Worm (Caenorhabditis elegans): ENCODE measurements around the gene nth-1.

nth-1 gene

DNA sequence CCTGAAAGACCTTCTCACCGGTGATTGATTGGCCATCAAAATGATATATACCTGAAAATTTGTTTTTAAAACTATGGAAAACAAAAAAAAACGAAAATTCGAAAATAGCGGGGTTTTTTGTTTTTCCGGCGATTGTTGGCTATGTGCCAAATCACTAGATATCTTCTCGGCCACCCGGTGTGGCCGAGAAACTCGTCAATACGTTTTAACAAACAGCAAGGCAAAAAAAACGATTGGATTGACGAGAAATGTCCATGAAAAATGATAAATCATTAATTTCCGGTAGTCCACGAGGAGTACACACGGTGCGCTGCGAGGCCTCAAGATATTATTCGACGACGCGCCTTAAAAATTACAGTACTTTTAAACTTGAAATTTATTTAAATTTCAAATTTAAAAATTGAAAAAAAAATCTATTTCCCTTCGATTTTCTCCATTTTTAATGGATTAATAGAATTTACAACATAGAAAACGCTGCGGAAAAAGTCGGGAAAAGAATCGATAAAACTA, 7.0 kb upstream of the nth-1 start, which contains the start of gene R10E4.11:
TSS of gene R10E4.11 (minus strand) at position 51 of the 510 bp plus-strand sequence.
- TF ChIP-seq efl-1 (optimal IDR thresholded peaks at IDR 0.05): no peak
- peak in 1 of 2 experiments; percentile 9 for TF ChIP-seq efl-1 (GFP tag; optimal IDR thresholded peaks at IDR 0.05 in 1 of 2)
- TF ChIP-seq lsy-2 (tag; optimal IDR thresholded peaks at IDR 0.05): no peak
- no peak for TF ChIP-seq ceh-90 (tag; optimal IDR thresholded peaks at IDR 0.05)

ce11 chrIII:4293108-4293507, 945 bp downstream of the nth-1 start, which contains the start of gene R10E4.6:
Gene R10E4.6 (plus strand): TSS chrIII:4293408.
- TF ChIP-seq ets-5 (GFP tag; IDR thresholded peaks at IDR 0.05): no peak
- no peak for TF ChIP-seq nhr-76 (tag; optimal IDR thresholded peaks at IDR 0.05)
- TF ChIP-seq fos-1 (tag; optimal IDR thresholded peaks at IDR 0.05): no peak
- no peak for TF ChIP-seq pag-3 (tag; optimal IDR thresholded peaks at IDR 0.05; ENCODE audit: borderline replicate concordance, insufficient read depth)
- no peak for TF ChIP-seq rnt-1 (tag; optimal IDR thresholded peaks at IDR 0.05)
- TF ChIP-seq fkh-8 (tag; optimal IDR thresholded peaks at IDR 0.05): no peak
- no peak for TF ChIP-seq swsn-7 (tag; optimal IDR thresholded peaks at IDR 0.05)
- TF ChIP-seq C34B4.2 (tag; optimal IDR thresholded peaks at IDR 0.05): no peak
- no peak for TF ChIP-seq mdl-1 (tag; optimal IDR thresholded peaks at IDR 0.05)

- TF ChIP-seq rnt-1 (tag; optimal IDR thresholded peaks at IDR 0.05) (no peak), nhr-90 (tag; optimal IDR thresholded peaks at IDR 0.05; ENCODE audit: poor library complexity) (peak; percentile 28), nhr-71 (tag; optimal IDR thresholded peaks at IDR 0.05) (peak; percentile 46), nhr-19 (GFP tag; conservative IDR thresholded peaks at IDR 0.05) (0 out of 2 replicates have a peak, but pooled peaks have one; percentile 16), sup-37 (GFP tag; optimal IDR thresholded peaks at IDR 0.05) (no peak), swsn-7 (tag; optimal IDR thresholded peaks at IDR 0.05) (peak; percentile 34), skn-1 (tag; optimal IDR thresholded peaks at IDR 0.05) (peak; percentile 49), tbx-2 (tag; optimal IDR thresholded peaks at IDR 0.05) (no peak), elt-3 (tag; optimal IDR thresholded peaks at IDR 0.05) (peak in 1 of 6 experiments; percentile 48), alr-1 (tag; optimal IDR thresholded peaks at IDR 0.05; ENCODE audit: borderline replicate concordance) (no peak), egl-27 (tag; optimal IDR thresholded peaks at IDR 0.05) (no peak), nhr-85 (tag) (peak; percentile 65), nhr-237 (tag; optimal IDR thresholded peaks at IDR 0.05) (no peak), C34B4.2 (tag; optimal IDR thresholded peaks at IDR 0.05) (no peak), vab-15 (tag; optimal IDR thresholded peaks at IDR 0.05) (no peak), nhr-20 (tag; optimal IDR thresholded peaks at IDR 0.05) (peak; percentile 34), nhr-77 (tag; optimal IDR thresholded peaks at IDR 0.05) (no peak), ceh-82 (tag; optimal IDR thresholded peaks at IDR 0.05) (peak in 1 of 3 experiments; percentile 9), aha-1 (tag; optimal IDR thresholded peaks at IDR 0.05) (no peak), ceh-8 (GFP tag; optimal IDR thresholded peaks at IDR 0.05) (no peak), ztf-11 (tag; optimal IDR thresholded peaks at IDR 0.05) (no peak), ces-1 (GFP tag; optimal IDR thresholded peaks at IDR 0.05) (no peak), tlp-1 (tag; optimal IDR thresholded peaks at IDR 0.05) (no peak), ceh-88 (GFP tag; IDR thresholded peaks at IDR 0.05) (no peak), pqm-1 (tag; optimal IDR thresholded peaks at IDR 0.05) (no peak), zip-4 (GFP tag; optimal IDR thresholded peaks at IDR 0.05) (no peak), C16A3.4 (tag; optimal IDR thresholded peaks at IDR 0.05) (peak; percentile 36), lin-15B (tag; optimal IDR thresholded peaks at IDR 0.05) (peak; percentile 3), dpl-1 (GFP tag; optimal IDR thresholded peaks at IDR 0.05) (peak; percentile 84 to 91 (median 86)), unc-62 (GFP tag; optimal IDR thresholded peaks at IDR 0.05) (no peak), lin-35 (GFP tag; optimal IDR thresholded peaks at IDR 0.05) (peak; percentile 82 to 89), Y116A8C.19 (tag; optimal IDR thresholded peaks at IDR 0.05; ENCODE audit: borderline replicate concordance) (no peak), snpc-4 (tag; optimal IDR thresholded peaks at IDR 0.05) (no peak), unc-130 (tag; optimal IDR thresholded peaks at IDR 0.05) (peak; percentile 77), irx-1 (tag; optimal IDR thresholded peaks at IDR 0.05) (no peak), ama-1 (optimal IDR thresholded peaks at IDR 0.05) (no peak), C04F5.9 (tag; optimal IDR thresholded peaks at IDR 0.05) (no peak), ets-5 (GFP tag; IDR thresholded peaks at IDR 0.05) (no peak), efl-1 (optimal IDR thresholded peaks at IDR 0.05) (peak; percentile 73 to 81), efl-1 (GFP tag; optimal IDR thresholded peaks at IDR 0.05 in 1 of 2) (peak; percentile 88 to 98), fkh-8 (tag; optimal IDR thresholded peaks at IDR 0.05) (no peak)
Measured at ce11 chrIII:4291216-4291691, 2.8 kb downstream of the nth-1 start, which contains the start of gene mcm-5. Gene mcm-5 (minus strand): TSS chrIII:4291266.

Data from whole organism, L1 larva.